Fruit fly (Drosophila melanogaster) whole organism, pupa: ENCODE data around the gene CG14370.

Source experiments
- CG10348 ChIP-seq: fragments of 200-800 bp; sonication (Bioruptor generic); IDR thresholded peaks from 2 replicates; pipeline ENCODE4 v1.3.6; 2022; ENCODE audit warnings: missing biosample characterization, missing genetic modification characterization
- CG12605 ChIP-seq: fragments of 200-800 bp; sonication (Bioruptor generic); IDR thresholded peaks from 2 replicates; pipeline ENCODE4 v1.3.6; 2022; ENCODE audit warnings: missing biosample characterization, missing genetic modification characterization
- CG13204 ChIP-seq: fragments of 200-800 bp; sonication (Bioruptor generic); optimal IDR thresholded peaks from 2 replicates; lab custom pipeline; 2018; ENCODE audit warnings: missing biosample characterization, mild to moderate bottlenecking, missing genetic modification characterization, moderate library complexity
- CG14655 ChIP-seq: fragments of 200-800 bp; sonication (Bioruptor generic); optimal IDR thresholded peaks from 3 replicates; lab custom pipeline; 2017; ENCODE audit warnings: mild to moderate bottlenecking, missing biosample characterization, missing genetic modification reagents, missing genetic modification characterization
- CG15710 ChIP-seq: fragments of 200-800 bp; sonication (Bioruptor generic); optimal IDR thresholded peaks from 2 replicates; lab custom pipeline; 2018; ENCODE audit warnings: missing biosample characterization, mild to moderate bottlenecking, missing genetic modification characterization, moderate library complexity
- CG17806 ChIP-seq: fragments of 200-800 bp; sonication (Bioruptor generic); optimal IDR thresholded peaks from 2 replicates; lab custom pipeline; 2018; ENCODE audit warnings: missing biosample characterization, mild to moderate bottlenecking, missing genetic modification characterization, moderate library complexity
- CG32121 ChIP-seq: fragments of 200-800 bp; sonication (Bioruptor generic); IDR thresholded peaks from 2 replicates; pipeline ENCODE4 v1.3.6; 2022; ENCODE audit warnings: missing biosample characterization, missing genetic modification characterization
- CG34367 ChIP-seq: fragments of 200-800 bp; sonication (Bioruptor generic); optimal IDR thresholded peaks from 2 replicates; lab custom pipeline; 2018; ENCODE audit warnings: missing biosample characterization, mild to moderate bottlenecking, missing genetic modification characterization
- CG4496 ChIP-seq: fragments of 200-800 bp; sonication (Bioruptor generic); IDR thresholded peaks from 3 replicates; pipeline ENCODE4 v1.3.6; 2022; ENCODE audit warnings: missing biosample characterization, missing genetic modification characterization
- CG8159 ChIP-seq: fragments of 200-800 bp; sonication (Bioruptor generic); optimal IDR thresholded peaks from 3 replicates; lab custom pipeline; 2018; ENCODE audit warnings: missing biosample characterization, mild to moderate bottlenecking, missing genetic modification characterization, moderate library complexity
- CG8301 ChIP-seq: fragments of 200-800 bp; sonication (Bioruptor generic); optimal IDR thresholded peaks from 2 replicates; lab custom pipeline; 2018; ENCODE audit warnings: missing biosample characterization, mild to moderate bottlenecking, missing genetic modification characterization
- CG9948 ChIP-seq: fragments of 200-800 bp; sonication (Bioruptor generic); optimal IDR thresholded peaks from 2 replicates; lab custom pipeline; 2018; ENCODE audit warnings: missing biosample characterization, mild to moderate bottlenecking, missing genetic modification characterization, moderate library complexity
- D1 ChIP-seq: fragments of 200-800 bp; sonication (Bioruptor generic); optimal IDR thresholded peaks from 2 replicates; lab custom pipeline; 2018; ENCODE audit warnings: missing biosample characterization, mild to moderate bottlenecking, missing genetic modification characterization, moderate library complexity
- EcR ChIP-seq: fragments of 200-800 bp; sonication (Bioruptor generic); optimal IDR thresholded peaks from 3 replicates; lab custom pipeline; 2019; ENCODE audit warnings: missing biosample characterization, missing genetic modification characterization, mild to moderate bottlenecking, moderate library complexity, missing genetic modification reagents
- Ets98B ChIP-seq: fragments of 200-800 bp; sonication (Bioruptor generic); IDR thresholded peaks from 2 replicates; pipeline ENCODE4 v1.3.6; 2022; ENCODE audit warnings: missing biosample characterization, missing genetic modification characterization
- Pif1A ChIP-seq: fragments of 200-800 bp; sonication (Bioruptor generic); optimal IDR thresholded peaks from 3 replicates; lab custom pipeline; 2016; ENCODE audit warnings: missing biosample characterization, missing genetic modification characterization
- Pif1B ChIP-seq: fragments of 200-800 bp; sonication (Bioruptor generic); optimal IDR thresholded peaks from 3 replicates; lab custom pipeline; 2016; ENCODE audit warnings: missing biosample characterization, missing genetic modification characterization
- Snoo ChIP-seq: fragments of 200-800 bp; sonication (Bioruptor generic); optimal IDR thresholded peaks from 3 replicates; lab custom pipeline; 2017; ENCODE audit warnings: missing biosample characterization, mild to moderate bottlenecking, missing genetic modification characterization, inconsistent platforms
- fd96Ca ChIP-seq: fragments of 200-800 bp; sonication (Bioruptor generic); IDR thresholded peaks from 3 replicates; pipeline ENCODE4 v1.3.6; 2022; ENCODE audit warnings: missing biosample characterization, missing genetic modification characterization
- gl ChIP-seq: fragments of 200-800 bp; sonication (Bioruptor generic); optimal IDR thresholded peaks from 2 replicates; lab custom pipeline; 2018; ENCODE audit warnings: missing biosample characterization, mild to moderate bottlenecking, missing genetic modification characterization
- rn ChIP-seq: fragments of 200-800 bp; sonication (Bioruptor generic); IDR thresholded peaks from 2 replicates; pipeline ENCODE4 v1.3.6; 2022; ENCODE audit warnings: missing biosample characterization, missing genetic modification characterization

CG14370 gene

DNA sequence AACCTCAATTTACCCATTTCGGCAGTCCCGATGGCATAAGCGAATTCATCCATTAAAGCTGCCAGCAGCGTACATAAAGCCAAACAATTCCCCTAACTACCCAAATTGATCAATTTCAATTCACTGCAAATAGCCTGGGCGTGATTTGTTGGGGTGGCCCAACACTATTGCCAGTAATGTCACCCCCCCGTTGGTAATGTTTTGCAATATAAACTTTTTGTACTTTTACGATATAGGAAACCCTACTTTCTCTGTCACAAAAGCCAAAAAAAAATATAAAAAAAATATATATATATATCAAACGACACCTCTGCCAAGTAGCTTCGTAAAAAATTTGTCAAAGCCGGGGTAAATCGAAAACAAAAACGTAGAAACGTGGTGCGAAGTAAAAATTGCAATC is at the start of gene CG14370:
TSS of gene CG14370 (plus strand) at position 301 of the 400 bp plus-strand sequence.
- TF ChIP-seq gl (no peak), CG8301 (no peak), CG32121 (GFP tag; lab: Robert Waterston, UW) (no peak), CG13204 (no peak)

DNA sequence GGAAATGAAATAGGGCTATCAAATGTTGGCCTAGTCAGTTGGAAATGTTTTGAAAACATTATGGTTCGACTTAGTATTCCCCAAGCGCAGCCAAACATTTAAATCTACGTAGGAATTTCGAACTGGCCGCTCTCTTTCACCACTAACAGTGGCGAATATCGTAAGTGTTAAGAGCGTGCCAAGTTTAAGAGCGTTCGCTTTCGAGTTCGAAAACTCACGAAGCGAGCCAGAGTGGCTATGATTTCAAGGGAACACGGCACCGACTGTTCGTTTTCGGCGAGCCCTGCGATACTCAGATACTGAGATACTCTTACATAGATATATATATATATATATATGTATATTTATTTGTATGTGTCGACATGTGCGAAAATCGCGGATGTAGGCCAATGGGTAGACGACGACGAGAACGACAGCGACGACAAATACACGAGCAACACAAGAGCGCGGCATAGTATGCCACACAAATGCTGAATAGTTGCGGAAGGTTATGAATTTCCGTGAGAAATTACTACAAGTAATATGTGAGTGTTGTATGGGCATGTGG is 49.0 kb upstream of the CG14370 start:
- TF ChIP-seq CG4496 (GFP tag; lab: Robert Waterston, UW) (no peak), CG8301 (no peak), CG34367 (no peak), Snoo (tag; lab: Kevin White, UChicago) (no peak), CG14655 (GFP tag; lab: Kevin White, UChicago) (no peak), Pif1B (GFP tag; lab: Kevin White, UChicago) (no peak), gl (no peak), Ets98B (no peak), CG32121 (GFP tag; lab: Robert Waterston, UW) (no peak), CG9948 (tag; lab: Kevin White, UChicago) (no peak), CG12605 (no peak), CG10348 (GFP tag; lab: Robert Waterston, UW) (no peak), D1 (tag; lab: Kevin White, UChicago) (no peak), CG13204 (no peak), Pif1A (no peak), rn (GFP tag; lab: Robert Waterston, UW) (no peak)
- TF ChIP-seq, all 21 proteins: peak for 0

DNA sequence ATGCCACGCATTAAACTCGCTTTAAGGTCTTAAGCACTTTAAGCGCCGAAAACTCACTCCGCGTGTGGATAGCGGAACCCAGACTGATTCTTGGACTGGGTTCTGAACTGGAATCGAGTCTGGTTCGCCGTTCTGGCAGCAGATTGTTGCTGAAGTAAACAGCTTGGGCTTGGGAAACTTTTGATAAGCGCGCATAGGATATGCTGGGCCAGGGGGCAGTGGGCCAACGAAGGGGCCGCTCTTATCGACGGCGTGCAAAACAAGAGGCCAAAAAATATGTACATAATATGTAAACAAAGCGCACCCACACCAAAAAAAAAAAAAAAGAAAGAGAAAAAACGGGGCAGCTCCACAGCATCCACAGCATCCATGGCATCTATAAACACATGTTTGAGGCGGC is 42.5 kb upstream of the CG14370 start, which contains the start of gene CG31337:
TSS of gene CG31337 (minus strand) at position 101 of the 400 bp plus-strand sequence.
- TF ChIP-seq CG12605 (no peak), CG4496 (GFP tag; lab: Robert Waterston, UW) (no peak), CG15710 (no peak), EcR (no peak), CG14655 (GFP tag; lab: Kevin White, UChicago) (no peak), Ets98B (no peak), CG13204 (no peak), CG17806 (tag; lab: Kevin White, UChicago) (no peak), D1 (tag; lab: Kevin White, UChicago) (no peak), fd96Ca (GFP tag; lab: Robert Waterston, UW) (no peak), Pif1A (no peak), CG8301 (no peak), rn (GFP tag; lab: Robert Waterston, UW) (no peak), CG32121 (GFP tag; lab: Robert Waterston, UW) (no peak)

DNA sequence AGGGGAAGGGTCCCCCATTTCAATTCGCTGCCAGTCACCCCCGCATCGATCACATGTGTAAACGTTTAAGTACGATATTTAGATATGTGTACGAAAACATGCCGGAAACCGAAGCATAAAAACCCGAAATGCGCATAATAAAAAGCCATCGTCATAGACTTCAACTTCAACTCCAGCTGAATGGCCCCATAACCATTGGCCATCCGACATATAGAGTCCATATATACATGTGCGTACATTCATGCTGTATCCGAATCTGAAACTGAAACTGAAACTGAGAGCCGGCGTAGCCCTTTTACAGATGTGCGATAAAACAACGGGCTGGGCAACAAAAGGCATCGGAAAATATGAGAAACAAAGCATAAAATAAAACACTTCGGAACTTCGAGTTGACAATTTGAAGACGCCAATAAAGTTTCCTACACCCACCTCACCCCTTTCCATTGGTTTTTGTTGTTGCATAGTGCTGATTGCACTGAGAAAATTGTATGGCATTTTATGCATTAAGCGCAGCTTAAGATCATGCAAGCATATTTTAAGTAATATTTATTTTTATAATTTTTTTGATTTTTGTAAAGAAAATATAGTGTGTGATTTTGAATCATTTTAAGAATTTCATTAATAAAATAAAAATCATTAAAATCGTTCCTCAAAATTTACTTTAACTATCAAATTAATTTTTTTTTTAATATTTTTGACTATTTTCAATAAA is 39.9 kb upstream of the CG14370 start:
- TF ChIP-seq fd96Ca (GFP tag; lab: Robert Waterston, UW): no peak
- no peak for TF ChIP-seq gl
- TF ChIP-seq CG12605: no peak
- no peak for TF ChIP-seq Pif1A
- peak; percentile 17 for TF ChIP-seq CG8159 (tag; lab: Kevin White, UChicago)
- peak; percentile 15 for TF ChIP-seq CG14655 (GFP tag; lab: Kevin White, UChicago)
- TF ChIP-seq CG4496 (GFP tag; lab: Robert Waterston, UW): no peak
- no peak for TF ChIP-seq rn (GFP tag; lab: Robert Waterston, UW)
- TF ChIP-seq CG9948 (tag; lab: Kevin White, UChicago): no peak
- no peak for TF ChIP-seq EcR
- no peak for TF ChIP-seq Ets98B
- TF ChIP-seq CG8301: no peak

DNA sequence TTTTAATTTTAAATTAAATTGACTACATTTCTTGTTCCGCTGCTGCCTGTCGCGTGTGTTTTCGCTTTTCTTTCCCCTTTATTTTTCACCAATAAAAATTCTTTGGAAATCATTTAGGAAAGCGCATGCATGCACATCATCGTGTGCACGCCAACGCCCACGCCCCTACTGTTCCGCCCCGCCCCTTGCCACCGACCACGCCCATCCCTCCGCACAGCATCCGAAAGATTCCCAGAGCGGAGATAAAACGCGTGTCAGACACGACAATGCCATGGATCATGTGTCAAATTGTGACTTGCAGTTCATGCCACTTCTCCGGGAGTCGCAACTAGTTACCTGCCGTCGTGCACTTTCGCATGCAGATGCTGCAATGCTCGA is 39.4 kb upstream of the CG14370 start:
- TF ChIP-seq CG13204 (no peak), CG17806 (tag; lab: Kevin White, UChicago) (no peak), EcR (no peak)
- TF ChIP-seq, all 21 proteins: peak for 0

DNA sequence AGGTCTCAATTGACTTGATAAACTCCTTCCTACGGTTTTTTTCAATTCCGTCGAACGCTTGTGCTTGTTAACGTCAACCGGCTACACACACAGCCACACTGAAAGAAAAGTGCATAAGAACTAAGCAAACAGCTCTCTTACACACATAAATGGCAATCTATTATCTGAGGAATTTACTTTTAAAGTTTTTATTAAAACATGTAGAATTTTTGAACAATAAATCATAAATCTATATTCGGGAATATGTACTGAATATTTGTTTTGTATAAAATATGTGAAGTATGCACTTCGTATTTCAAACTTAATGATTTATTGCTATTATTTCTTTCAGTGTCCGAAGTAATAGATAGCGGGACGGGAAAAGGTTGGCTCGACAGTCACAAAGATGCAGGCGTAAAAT is 38.3 kb upstream of the CG14370 start:
- TF ChIP-seq Pif1B (GFP tag; lab: Kevin White, UChicago) (peak; percentile 10), Pif1A (peak; percentile 35), CG10348 (GFP tag; lab: Robert Waterston, UW) (no peak), D1 (tag; lab: Kevin White, UChicago) (no peak), CG12605 (no peak), Ets98B (no peak), CG17806 (tag; lab: Kevin White, UChicago) (peak; percentile 17), CG34367 (peak; percentile 11), CG32121 (GFP tag; lab: Robert Waterston, UW) (peak; percentile 11; the same call in 1 of the 2 replicates), CG15710 (peak; percentile 34), CG8159 (tag; lab: Kevin White, UChicago) (peak; percentile 55), CG4496 (GFP tag; lab: Robert Waterston, UW) (no peak), EcR (no peak), Snoo (tag; lab: Kevin White, UChicago) (no peak), fd96Ca (GFP tag; lab: Robert Waterston, UW) (no peak), CG14655 (GFP tag; lab: Kevin White, UChicago) (peak; percentile 57), CG13204 (no peak), gl (no peak), CG9948 (tag; lab: Kevin White, UChicago) (peak; percentile 49), CG8301 (peak; percentile 55), rn (GFP tag; lab: Robert Waterston, UW) (no peak)
